Fruit fly (Drosophila melanogaster): ENCODE data around the gene CG13679.

DNA sequence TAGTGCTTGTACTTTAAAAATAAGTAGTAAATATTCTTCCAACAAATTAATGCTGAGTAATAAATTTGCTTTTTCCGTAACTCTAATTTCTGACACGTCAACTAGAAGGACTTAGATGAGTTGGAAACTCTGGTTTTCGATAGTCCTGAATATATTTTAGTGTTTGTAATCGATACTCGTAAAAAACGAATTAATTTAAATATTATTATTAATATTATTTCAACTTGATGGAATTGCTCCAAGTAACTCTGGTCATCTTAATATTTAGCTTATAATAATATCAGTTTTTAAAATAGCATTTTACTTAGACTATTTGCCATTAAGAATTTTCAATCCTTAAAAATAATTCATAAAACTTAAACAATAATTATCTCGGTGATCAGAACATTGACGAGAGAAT lies 37.9 kb downstream of the CG13679 start, which contains the start of gene CG7213:
- TF ChIP-seq CG8301 (tag; optimal IDR thresholded peaks at IDR 0.05) (no peak), CG34367 (tag; optimal IDR thresholded peaks at IDR 0.05) (no peak), Pif1B (GFP tag; optimal IDR thresholded peaks at IDR 0.05) (no peak), CG9948 (tag; optimal IDR thresholded peaks at IDR 0.05) (no peak), CG14655 (GFP tag; optimal IDR thresholded peaks at IDR 0.05) (no peak)

Measured in whole organism, pupa.